Worm (Caenorhabditis elegans): ENCODE measurements around the gene taf-11.1.

Gene taf-11.1

ce11 chrX:4208495-4208894 is 46.5 kb upstream of the taf-11.1 start (continued):
- TF ChIP-seq ceh-8 (GFP tag; optimal IDR thresholded peaks at IDR 0.05) (no peak), lin-15B (tag; optimal IDR thresholded peaks at IDR 0.05) (no peak), nhr-28 (tag; optimal IDR thresholded peaks at IDR 0.05) (no peak)

ce11 chrX:4209131-4209530 is 45.8 kb upstream of the taf-11.1 start:
- TF ChIP-seq ztf-11 (tag; optimal IDR thresholded peaks at IDR 0.05) (peak; percentile 78 to 99), mef-2 (tag; optimal IDR thresholded peaks at IDR 0.05) (peak; percentile 88), vab-15 (tag; optimal IDR thresholded peaks at IDR 0.05) (peak; percentile 84), egl-27 (tag; optimal IDR thresholded peaks at IDR 0.05) (peak; percentile 91 to 93), swsn-7 (tag; optimal IDR thresholded peaks at IDR 0.05) (peak; percentile 99), nhr-71 (tag; optimal IDR thresholded peaks at IDR 0.05) (peak; percentile 99), ceh-63 (GFP tag; optimal IDR thresholded peaks at IDR 0.05) (peak; percentile 88), tbx-2 (tag; optimal IDR thresholded peaks at IDR 0.05) (peak; percentile 100), nhr-19 (GFP tag; conservative IDR thresholded peaks at IDR 0.05) (peak; percentile 99), pqm-1 (tag; optimal IDR thresholded peaks at IDR 0.05) (peak; percentile 90), hlh-4 (tag; optimal IDR thresholded peaks at IDR 0.05) (peak; percentile 89), lir-3 (tag; optimal IDR thresholded peaks at IDR 0.05; ENCODE audit: poor library complexity) (peak; percentile 94), nhr-90 (tag; optimal IDR thresholded peaks at IDR 0.05; ENCODE audit: poor library complexity) (peak; percentile 99), nhr-76 (tag; optimal IDR thresholded peaks at IDR 0.05) (peak; percentile 95), unc-30 (tag; optimal IDR thresholded peaks at IDR 0.05) (peak; percentile 80), irx-1 (tag; optimal IDR thresholded peaks at IDR 0.05) (peak; percentile 100), tlp-1 (tag; optimal IDR thresholded peaks at IDR 0.05) (no peak), hpl-2 (GFP tag; optimal IDR thresholded peaks at IDR 0.05) (peak; percentile 95), ets-5 (GFP tag; IDR thresholded peaks at IDR 0.05) (peak; percentile 92; the same call in 1 of the 2 replicates), aly-2 (tag; optimal IDR thresholded peaks at IDR 0.05) (peak; percentile 95), fkh-10 (GFP tag; optimal IDR thresholded peaks at IDR 0.05) (peak; percentile 100), hlh-17 (GFP tag; optimal IDR thresholded peaks at IDR 0.05; ENCODE audit: borderline replicate concordance) (no peak), grh-1 (GFP tag; IDR thresholded peaks at IDR 0.05) (peak; percentile 97), rnt-1 (tag; optimal IDR thresholded peaks at IDR 0.05) (peak; percentile 99), ztf-4 (tag; optimal IDR thresholded peaks at IDR 0.05) (peak; percentile 99), lin-13 (GFP tag; optimal IDR thresholded peaks at IDR 0.05) (peak; percentile 97), snpc-4 (tag; optimal IDR thresholded peaks at IDR 0.05) (peak; percentile 92), mdl-1 (tag; optimal IDR thresholded peaks at IDR 0.05) (peak in 1 of 2 experiments; percentile 95), mep-1 (tag; optimal IDR thresholded peaks at IDR 0.05) (peak; percentile 100), lsy-2 (tag; optimal IDR thresholded peaks at IDR 0.05) (peak; percentile 93 to 96), nhr-77 (tag; optimal IDR thresholded peaks at IDR 0.05) (peak; percentile 99), lin-15B (tag; optimal IDR thresholded peaks at IDR 0.05) (peak; percentile 46), unc-130 (tag; optimal IDR thresholded peaks at IDR 0.05) (peak; percentile 95), sox-4 (tag; optimal IDR thresholded peaks at IDR 0.05) (peak; percentile 100), blmp-1 (tag; optimal IDR thresholded peaks at IDR 0.05) (peak; percentile 42), dsc-1 (tag; optimal IDR thresholded peaks at IDR 0.05) (peak; percentile 100), nhr-28 (tag; optimal IDR thresholded peaks at IDR 0.05) (peak; percentile 15), nhr-20 (tag; optimal IDR thresholded peaks at IDR 0.05) (peak; percentile 99), pag-3 (tag; optimal IDR thresholded peaks at IDR 0.05; ENCODE audit: borderline replicate concordance, insufficient read depth) (no peak), nhr-11 (tag; optimal IDR thresholded peaks at IDR 0.05) (peak; percentile 99), nhr-12 (tag; optimal IDR thresholded peaks at IDR 0.05) (peak; percentile 85), fkh-8 (tag; optimal IDR thresholded peaks at IDR 0.05) (peak; percentile 96), jun-1 (tag; optimal IDR thresholded peaks at IDR 0.05) (peak; percentile 100), efl-3 (GFP tag; optimal IDR thresholded peaks at IDR 0.05) (peak; percentile 95), nhr-84 (tag; optimal IDR thresholded peaks at IDR 0.05) (no peak), elt-2 (tag; optimal IDR thresholded peaks at IDR 0.05) (peak; percentile 91), xbp-1 (tag; optimal IDR thresholded peaks at IDR 0.05) (peak; percentile 98), unc-98 (GFP tag; IDR thresholded peaks at IDR 0.05) (peak; percentile 94), ceh-88 (GFP tag; IDR thresholded peaks at IDR 0.05) (peak; percentile 98), skn-1 (tag; optimal IDR thresholded peaks at IDR 0.05) (peak; percentile 99)

Measured in whole organism, L1 larva.